Worm (Caenorhabditis elegans) whole organism, L2 larva: Measurements from ENCODE around the gene hse-5.

Experiments used
- ama-1 ChIP-seq: fragments of 150-350 bp; optimal IDR thresholded peaks from 2 replicates; lab custom pipeline; 2018; ENCODE audit warnings: inconsistent platforms
- blmp-1 ChIP-seq: sonication (generic microtip); optimal IDR thresholded peaks from 2 replicates; lab custom pipeline; 2017; ENCODE audit warnings: missing genetic modification characterization, mild to moderate bottlenecking, missing compliant biosample characterization, antibody characterized with exemption, moderate library complexity; ENCODE audit not compliant: insufficient read depth
- dmd-4 ChIP-seq: sonication (generic microtip); optimal IDR thresholded peaks from 2 replicates; lab custom pipeline; 2017; ENCODE audit warnings: missing biosample characterization, missing genetic modification characterization
- gmeb-1 ChIP-seq: fragments of 150-350 bp; optimal IDR thresholded peaks from 2 replicates; lab custom pipeline; 2014; ENCODE audit warnings: missing biosample characterization, missing genetic modification characterization
- lin-13 ChIP-seq: fragments of 150-350 bp; optimal IDR thresholded peaks from 2 replicates; lab custom pipeline; 2014; ENCODE audit warnings: missing biosample characterization, missing genetic modification reagents, missing genetic modification characterization
- mdl-1 ChIP-seq, 2 experiments: fragments of 150-350 bp in 1 of 2; sonication (generic microtip) in 1 of 2; optimal IDR thresholded peaks; 2 replicates each; lab custom pipeline; 2017; ENCODE audit warnings: missing biosample characterization in 2 of 2, missing genetic modification characterization in 2 of 2
- nhr-12 ChIP-seq: fragments of 150-350 bp; optimal IDR thresholded peaks from 2 replicates; lab custom pipeline; 2014; ENCODE audit warnings: missing biosample characterization, missing genetic modification characterization
- nhr-129 ChIP-seq: fragments of 150-350 bp; optimal IDR thresholded peaks from 2 replicates; lab custom pipeline; 2014; ENCODE audit warnings: missing biosample characterization, missing genetic modification characterization
- nhr-23 ChIP-seq: fragments of 150-350 bp; optimal IDR thresholded peaks from 2 replicates; lab custom pipeline; 2014; ENCODE audit warnings: missing biosample characterization, missing genetic modification reagents, missing genetic modification characterization
- nhr-77 ChIP-seq: fragments of 150-350 bp; optimal IDR thresholded peaks from 2 replicates; lab custom pipeline; 2014; ENCODE audit warnings: missing biosample characterization, missing genetic modification characterization
- unc-39 ChIP-seq: fragments of 150-350 bp; optimal IDR thresholded peaks from 2 replicates; lab custom pipeline; 2014; ENCODE audit warnings: missing biosample characterization, missing genetic modification characterization

ce11 chrIII:4391938-4392337, 46.8 kb downstream of the hse-5 start:
- TF ChIP-seq blmp-1 (no peak), lin-13 (GFP tag; lab: Kevin White, UChicago) (no peak), ama-1 (lab: Kevin White, UChicago) (no peak), nhr-12 (no peak), nhr-23 (tag; lab: Kevin White, UChicago) (no peak), mdl-1 (tag; optimal IDR thresholded peaks at IDR 0.05; lab: Kevin White, UChicago) (no peak), unc-39 (tag; lab: Kevin White, UChicago) (no peak), dmd-4 (tag; lab: Kevin White, UChicago) (no peak), nhr-77 (tag; lab: Kevin White, UChicago) (no peak), nhr-129 (tag; lab: Kevin White, UChicago) (no peak), gmeb-1 (no peak)
